Worm (Caenorhabditis elegans): Measurements from ENCODE around the gene ZC443.1.

The ZC443.1 gene

ce11 chrV:12806190-12806589, 3.7 kb downstream of the ZC443.1 start, which contains the start of gene ZC443.7:
TSS of gene ZC443.7 (plus strand) at chrV:12806490.
- TF ChIP-seq cog-1 (tag; optimal IDR thresholded peaks at IDR 0.05) (no peak), med-1 (GFP tag; optimal IDR thresholded peaks at IDR 0.05; ENCODE audit: insufficient read depth) (no peak), ref-1 (GFP tag; conservative IDR thresholded peaks at IDR 0.05) (no peak), flt-1 (GFP tag; IDR thresholded peaks at IDR 0.05) (no peak), T22C8.4 (GFP tag; IDR thresholded peaks at IDR 0.05) (no peak)

- no peak for TF ChIP-seq cog-1 (tag; optimal IDR thresholded peaks at IDR 0.05)
- no peak for TF ChIP-seq T22C8.4 (GFP tag; IDR thresholded peaks at IDR 0.05)
- no peak for TF ChIP-seq ref-1 (GFP tag; conservative IDR thresholded peaks at IDR 0.05)
- no peak for TF ChIP-seq flt-1 (GFP tag; IDR thresholded peaks at IDR 0.05)
- no peak for TF ChIP-seq klf-2 (GFP tag; conservative IDR thresholded peaks at IDR 0.05)
- TF ChIP-seq med-1 (GFP tag; optimal IDR thresholded peaks at IDR 0.05; ENCODE audit: insufficient read depth), result no peak
- no peak for TF ChIP-seq ztf-29 (GFP tag; IDR thresholded peaks at IDR 0.05)
- no peak for TF ChIP-seq tab-1 (GFP tag; IDR thresholded peaks at IDR 0.05)
- no peak for TF ChIP-seq ztf-23 (GFP tag; IDR thresholded peaks at IDR 0.05)
Observed at ce11 chrV:12803274-12803673, 6.6 kb downstream of the ZC443.1 start, which contains the start of gene srbc-45. TSS of gene srbc-45 (plus strand) at chrV:12803574.

- no peak for TF ChIP-seq ref-1 (GFP tag; conservative IDR thresholded peaks at IDR 0.05)
- no peak for TF ChIP-seq med-1 (GFP tag; optimal IDR thresholded peaks at IDR 0.05; ENCODE audit: insufficient read depth)
- TF ChIP-seq ztf-23 (GFP tag; IDR thresholded peaks at IDR 0.05), result no peak
- no peak for TF ChIP-seq flt-1 (GFP tag; IDR thresholded peaks at IDR 0.05)
- no peak for TF ChIP-seq cog-1 (tag; optimal IDR thresholded peaks at IDR 0.05)
- TF ChIP-seq T22C8.4 (GFP tag; IDR thresholded peaks at IDR 0.05), result no peak
Observed at ce11 chrV:12800171-12800570, 9.7 kb downstream of the ZC443.1 start, which contains the start of gene ugt-3. TSS of gene ugt-3 (minus strand) at chrV:12800271.

- no peak for TF ChIP-seq cog-1 (tag; optimal IDR thresholded peaks at IDR 0.05)
- TF ChIP-seq ref-1 (GFP tag; conservative IDR thresholded peaks at IDR 0.05), result no peak
- no peak for TF ChIP-seq T22C8.4 (GFP tag; IDR thresholded peaks at IDR 0.05)
- no peak for TF ChIP-seq flt-1 (GFP tag; IDR thresholded peaks at IDR 0.05)
- TF ChIP-seq ztf-29 (GFP tag; IDR thresholded peaks at IDR 0.05), result no peak
- no peak for TF ChIP-seq med-1 (GFP tag; optimal IDR thresholded peaks at IDR 0.05; ENCODE audit: insufficient read depth)
- TF ChIP-seq klf-2 (GFP tag; conservative IDR thresholded peaks at IDR 0.05), result no peak
- no peak for TF ChIP-seq ztf-23 (GFP tag; IDR thresholded peaks at IDR 0.05)
- no peak for TF ChIP-seq tab-1 (GFP tag; IDR thresholded peaks at IDR 0.05)
Observed at ce11 chrV:12797992-12798391, 11.9 kb downstream of the ZC443.1 start, which contains the start of gene ugt-6. TSS of gene ugt-6 (minus strand) at chrV:12798224.

ce11 chrV:12796908-12797490, 12.9 kb downstream of the ZC443.1 start:
- TF ChIP-seq med-1 (GFP tag; optimal IDR thresholded peaks at IDR 0.05; ENCODE audit: insufficient read depth) (no peak), cog-1 (tag; optimal IDR thresholded peaks at IDR 0.05) (no peak), T22C8.4 (GFP tag; IDR thresholded peaks at IDR 0.05) (no peak), flt-1 (GFP tag; IDR thresholded peaks at IDR 0.05) (no peak), klf-2 (GFP tag; conservative IDR thresholded peaks at IDR 0.05) (no peak), ztf-23 (GFP tag; IDR thresholded peaks at IDR 0.05) (no peak), ref-1 (GFP tag; conservative IDR thresholded peaks at IDR 0.05) (no peak), tab-1 (GFP tag; IDR thresholded peaks at IDR 0.05) (no peak)

- TF ChIP-seq ref-1 (GFP tag; conservative IDR thresholded peaks at IDR 0.05) (no peak), klf-2 (GFP tag; conservative IDR thresholded peaks at IDR 0.05) (no peak), flt-1 (GFP tag; IDR thresholded peaks at IDR 0.05) (no peak), cog-1 (tag; optimal IDR thresholded peaks at IDR 0.05) (no peak)
Observed at ce11 chrV:12795927-12796326, 14.0 kb downstream of the ZC443.1 start.

ce11 chrV:12795196-12795595, 14.7 kb downstream of the ZC443.1 start, which contains the start of gene ugt-4:
TSS of gene ugt-4 (minus strand) at chrV:12795336.
- no peak for TF ChIP-seq cog-1 (tag; optimal IDR thresholded peaks at IDR 0.05)
- TF ChIP-seq T22C8.4 (GFP tag; IDR thresholded peaks at IDR 0.05), result no peak
- no peak for TF ChIP-seq med-1 (GFP tag; optimal IDR thresholded peaks at IDR 0.05; ENCODE audit: insufficient read depth)
- no peak for TF ChIP-seq ztf-29 (GFP tag; IDR thresholded peaks at IDR 0.05)
- TF ChIP-seq ref-1 (GFP tag; conservative IDR thresholded peaks at IDR 0.05), result no peak
- no peak for TF ChIP-seq klf-2 (GFP tag; conservative IDR thresholded peaks at IDR 0.05)
- no peak for TF ChIP-seq tab-1 (GFP tag; IDR thresholded peaks at IDR 0.05)
- no peak for TF ChIP-seq ztf-23 (GFP tag; IDR thresholded peaks at IDR 0.05)
- TF ChIP-seq flt-1 (GFP tag; IDR thresholded peaks at IDR 0.05), result no peak

ce11 chrV:12792752-12793151, 17.1 kb downstream of the ZC443.1 start, which contains the start of gene ugt-5:
TSS of gene ugt-5 (minus strand) at chrV:12792965.
- TF ChIP-seq klf-2 (GFP tag; conservative IDR thresholded peaks at IDR 0.05) (no peak), tab-1 (GFP tag; IDR thresholded peaks at IDR 0.05) (no peak), cog-1 (tag; optimal IDR thresholded peaks at IDR 0.05) (no peak), ztf-29 (GFP tag; IDR thresholded peaks at IDR 0.05) (no peak), ztf-23 (GFP tag; IDR thresholded peaks at IDR 0.05) (no peak), T22C8.4 (GFP tag; IDR thresholded peaks at IDR 0.05) (no peak)

- no peak for TF ChIP-seq med-1 (GFP tag; optimal IDR thresholded peaks at IDR 0.05; ENCODE audit: insufficient read depth)
- no peak for TF ChIP-seq ztf-23 (GFP tag; IDR thresholded peaks at IDR 0.05)
- no peak for TF ChIP-seq ref-1 (GFP tag; conservative IDR thresholded peaks at IDR 0.05)
- TF ChIP-seq ztf-29 (GFP tag; IDR thresholded peaks at IDR 0.05), result no peak
- TF ChIP-seq cog-1 (tag; optimal IDR thresholded peaks at IDR 0.05), result no peak
- no peak for TF ChIP-seq tab-1 (GFP tag; IDR thresholded peaks at IDR 0.05)
- no peak for TF ChIP-seq T22C8.4 (GFP tag; IDR thresholded peaks at IDR 0.05)
- no peak for TF ChIP-seq flt-1 (GFP tag; IDR thresholded peaks at IDR 0.05)
- TF ChIP-seq klf-2 (GFP tag; conservative IDR thresholded peaks at IDR 0.05), result no peak
Observed at ce11 chrV:12790188-12790587, 19.7 kb downstream of the ZC443.1 start, which contains the start of gene srbc-43. TSS of gene srbc-43 (minus strand) at chrV:12790518.

- TF ChIP-seq ztf-29 (GFP tag; IDR thresholded peaks at IDR 0.05) (no peak), ref-1 (GFP tag; conservative IDR thresholded peaks at IDR 0.05) (no peak), cog-1 (tag; optimal IDR thresholded peaks at IDR 0.05) (no peak), klf-2 (GFP tag; conservative IDR thresholded peaks at IDR 0.05) (no peak), tab-1 (GFP tag; IDR thresholded peaks at IDR 0.05) (no peak), flt-1 (GFP tag; IDR thresholded peaks at IDR 0.05) (no peak)
Observed at ce11 chrV:12788451-12788850, 21.4 kb downstream of the ZC443.1 start, which contains the start of gene srbc-44. TSS of gene srbc-44 (minus strand) at chrV:12788551.

All from whole organism, midembryonic.